Worm (Caenorhabditis elegans): ENCODE measurements around the gene Y6G8.8.

The Y6G8.8 gene

ce11 chrV:17668531-17668930 is 48.2 kb downstream of the Y6G8.8 start, which contains the start of gene str-89:
str-89 (plus strand) TSS chrV:17668831.
- TF ChIP-seq zip-8 (tag; optimal IDR thresholded peaks at IDR 0.05) (no peak), tbx-8 (GFP tag; optimal IDR thresholded peaks at IDR 0.05) (no peak), elt-1 (tag; optimal IDR thresholded peaks at IDR 0.05; ENCODE audit: borderline replicate concordance, insufficient read depth) (no peak), unc-39 (tag; optimal IDR thresholded peaks at IDR 0.05) (no peak), lsy-2 (tag; optimal IDR thresholded peaks at IDR 0.05) (no peak), sem-2 (GFP tag; optimal IDR thresholded peaks at IDR 0.05) (no peak), bed-3 (GFP tag; optimal IDR thresholded peaks at IDR 0.05) (no peak), pha-4 (tag; optimal IDR thresholded peaks at IDR 0.05) (no peak), hlh-1 (tag; optimal IDR thresholded peaks at IDR 0.05) (no peak), cnd-1 (tag; optimal IDR thresholded peaks at IDR 0.05) (no peak)
